Fruit fly (Drosophila melanogaster): Measurements from ENCODE around the gene CG6418.

The CG6418 gene

DNA sequence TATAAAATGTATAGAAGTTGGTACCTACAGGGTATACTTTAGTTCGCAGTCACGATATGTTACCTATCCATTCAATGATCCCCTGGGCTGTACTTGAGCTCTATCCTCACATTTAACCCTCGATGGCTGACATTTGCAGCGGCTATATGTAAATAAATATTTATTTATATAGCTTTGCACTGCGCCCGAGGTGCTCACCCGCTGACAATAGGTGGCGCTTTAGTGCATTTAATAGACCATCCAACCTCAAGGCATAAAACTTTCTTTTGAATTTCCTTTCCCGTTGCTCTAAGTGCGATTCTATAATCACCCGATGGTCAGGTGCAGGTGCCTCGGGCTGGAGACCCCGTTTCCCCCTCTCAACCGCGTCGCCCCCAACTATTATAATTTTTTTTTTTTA, 38.4 kb upstream of the CG6418 start:
- TF ChIP-seq Rel (GFP tag; optimal IDR thresholded peaks at IDR 0.05), result no peak
- TF ChIP-seq Rel (tag; optimal IDR thresholded peaks at IDR 0.05), result no peak
- TF ChIP-seq CG9705 (GFP tag; optimal IDR thresholded peaks at IDR 0.05), result no peak
- TF ChIP-seq rgr (GFP tag; optimal IDR thresholded peaks at IDR 0.05), result no peak
- no peak for TF ChIP-seq ey (GFP tag; optimal IDR thresholded peaks at IDR 0.05)
- TF ChIP-seq Hnf4 (GFP tag; optimal IDR thresholded peaks at IDR 0.05), result no peak
- TF ChIP-seq usp (GFP tag; optimal IDR thresholded peaks at IDR 0.05), result no peak
- TF ChIP-seq HLH106 (tag; optimal IDR thresholded peaks at IDR 0.05), result no peak
- TF ChIP-seq jim (GFP tag; optimal IDR thresholded peaks at IDR 0.05), result no peak
- no peak for TF ChIP-seq foxo (GFP tag; optimal IDR thresholded peaks at IDR 0.05)
- TF ChIP-seq brk (GFP tag; optimal IDR thresholded peaks at IDR 0.05), result no peak
- TF ChIP-seq CG32264 (GFP tag; optimal IDR thresholded peaks at IDR 0.05), result no peak
- no peak for TF ChIP-seq lola (GFP tag; optimal IDR thresholded peaks at IDR 0.05)
- no peak for TF ChIP-seq dl (GFP tag; optimal IDR thresholded peaks at IDR 0.05; ENCODE audit: insufficient read depth in 1 of 2, partially characterized antibody in 2 of 2)
- no peak for TF ChIP-seq br (GFP tag; optimal IDR thresholded peaks at IDR 0.05)
- no peak for TF ChIP-seq tai (GFP tag; optimal IDR thresholded peaks at IDR 0.05)
- TF ChIP-seq GATAd (GFP tag; optimal IDR thresholded peaks at IDR 0.05), result no peak
- TF ChIP-seq Hr78 (GFP tag; optimal IDR thresholded peaks at IDR 0.05), result no peak
- TF ChIP-seq Myc (optimal IDR thresholded peaks at IDR 0.05), result no peak
- no peak for TF ChIP-seq dmrt93B (GFP tag; optimal IDR thresholded peaks at IDR 0.05)

dm6 chr3L:10913214-10913613, 34.4 kb upstream of the CG6418 start:
- TF ChIP-seq Hnf4 (GFP tag; optimal IDR thresholded peaks at IDR 0.05), result no peak
- TF ChIP-seq h (GFP tag; optimal IDR thresholded peaks at IDR 0.05), result peak; percentile 34
- TF ChIP-seq usp (GFP tag; optimal IDR thresholded peaks at IDR 0.05), result no peak
- no peak for TF ChIP-seq Myc (optimal IDR thresholded peaks at IDR 0.05)
- peak; percentile 37 for TF ChIP-seq Sp1 (GFP tag; optimal IDR thresholded peaks at IDR 0.05)
- peak; percentile 11 for TF ChIP-seq woc (GFP tag; optimal IDR thresholded peaks at IDR 0.05)
- TF ChIP-seq psq (GFP tag; optimal IDR thresholded peaks at IDR 0.05), result peak; percentile 10
- TF ChIP-seq rgr (GFP tag; optimal IDR thresholded peaks at IDR 0.05), result peak; percentile 28
- peak; percentile 34 for TF ChIP-seq fru (GFP tag; optimal IDR thresholded peaks at IDR 0.05)
- TF ChIP-seq foxo (GFP tag; optimal IDR thresholded peaks at IDR 0.05), result peak in 1 of 2 experiments; percentile 39
- TF ChIP-seq ey (GFP tag; optimal IDR thresholded peaks at IDR 0.05), result peak; percentile 13
- TF ChIP-seq OdsH (GFP tag; optimal IDR thresholded peaks at IDR 0.05), result peak; percentile 24
- TF ChIP-seq HLH106 (tag; optimal IDR thresholded peaks at IDR 0.05), result peak; percentile 49
- no peak for TF ChIP-seq dsf (GFP tag; optimal IDR thresholded peaks at IDR 0.05; ENCODE audit: borderline replicate concordance)

DNA sequence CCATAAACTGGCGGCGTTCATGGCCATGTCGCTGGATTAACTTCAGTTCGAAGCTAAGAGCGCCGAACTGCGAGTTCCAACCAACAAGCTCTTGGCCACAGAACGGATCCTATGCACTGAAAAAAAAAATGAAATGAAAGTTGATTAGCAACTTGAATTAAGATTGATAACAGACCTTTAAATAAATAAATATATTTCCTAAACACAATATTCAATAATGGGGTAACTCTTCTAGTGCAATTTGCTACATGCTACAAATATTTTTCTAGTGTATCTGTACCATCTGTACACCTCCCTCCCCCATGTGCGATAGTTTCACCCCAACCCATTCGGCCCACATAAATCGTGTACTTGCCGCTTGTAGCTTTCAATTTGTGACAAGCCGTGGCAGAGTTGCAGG, 30.8 kb upstream of the CG6418 start:
- TF ChIP-seq dl (GFP tag; optimal IDR thresholded peaks at IDR 0.05; ENCODE audit: insufficient read depth in 1 of 2, partially characterized antibody in 2 of 2) (no peak), Myc (optimal IDR thresholded peaks at IDR 0.05) (no peak), CrebA (GFP tag; optimal IDR thresholded peaks at IDR 0.05; ENCODE audit: borderline replicate concordance) (no peak), HLH106 (tag; optimal IDR thresholded peaks at IDR 0.05) (no peak), Vsx2 (GFP tag; optimal IDR thresholded peaks at IDR 0.05; ENCODE audit: partially characterized antibody) (no peak), Jra (GFP tag; optimal IDR thresholded peaks at IDR 0.05) (no peak)

dm6 chr3L:10904770-10905169, 25.9 kb upstream of the CG6418 start:
- TF ChIP-seq sage (GFP tag; optimal IDR thresholded peaks at IDR 0.05), result no peak

dm6 chr3L:10903449-10903848, 24.6 kb upstream of the CG6418 start:
- TF ChIP-seq CrebA (GFP tag; optimal IDR thresholded peaks at IDR 0.05; ENCODE audit: borderline replicate concordance) (no peak), brk (GFP tag; optimal IDR thresholded peaks at IDR 0.05) (no peak), ey (GFP tag; optimal IDR thresholded peaks at IDR 0.05) (no peak), psq (GFP tag; optimal IDR thresholded peaks at IDR 0.05) (no peak), Myc (optimal IDR thresholded peaks at IDR 0.05) (no peak), Jra (GFP tag; optimal IDR thresholded peaks at IDR 0.05) (no peak), N (GFP tag; optimal IDR thresholded peaks at IDR 0.05) (no peak), pan (optimal IDR thresholded peaks at IDR 0.05) (no peak), Hr83 (GFP tag; optimal IDR thresholded peaks at IDR 0.05; ENCODE audit: poor library complexity, severe bottlenecking) (no peak), Vsx2 (GFP tag; optimal IDR thresholded peaks at IDR 0.05; ENCODE audit: partially characterized antibody) (no peak), dsf (GFP tag; optimal IDR thresholded peaks at IDR 0.05; ENCODE audit: borderline replicate concordance) (no peak), Hnf4 (GFP tag; optimal IDR thresholded peaks at IDR 0.05) (no peak)

Measured in whole organism, wandering third instar larva.